Fruit fly (Drosophila melanogaster): ENCODE measurements around the gene mura.
A peak's percentile ranks its signal among the peaks of the same experiment; 100 is the strongest.

mura gene

DNA sequence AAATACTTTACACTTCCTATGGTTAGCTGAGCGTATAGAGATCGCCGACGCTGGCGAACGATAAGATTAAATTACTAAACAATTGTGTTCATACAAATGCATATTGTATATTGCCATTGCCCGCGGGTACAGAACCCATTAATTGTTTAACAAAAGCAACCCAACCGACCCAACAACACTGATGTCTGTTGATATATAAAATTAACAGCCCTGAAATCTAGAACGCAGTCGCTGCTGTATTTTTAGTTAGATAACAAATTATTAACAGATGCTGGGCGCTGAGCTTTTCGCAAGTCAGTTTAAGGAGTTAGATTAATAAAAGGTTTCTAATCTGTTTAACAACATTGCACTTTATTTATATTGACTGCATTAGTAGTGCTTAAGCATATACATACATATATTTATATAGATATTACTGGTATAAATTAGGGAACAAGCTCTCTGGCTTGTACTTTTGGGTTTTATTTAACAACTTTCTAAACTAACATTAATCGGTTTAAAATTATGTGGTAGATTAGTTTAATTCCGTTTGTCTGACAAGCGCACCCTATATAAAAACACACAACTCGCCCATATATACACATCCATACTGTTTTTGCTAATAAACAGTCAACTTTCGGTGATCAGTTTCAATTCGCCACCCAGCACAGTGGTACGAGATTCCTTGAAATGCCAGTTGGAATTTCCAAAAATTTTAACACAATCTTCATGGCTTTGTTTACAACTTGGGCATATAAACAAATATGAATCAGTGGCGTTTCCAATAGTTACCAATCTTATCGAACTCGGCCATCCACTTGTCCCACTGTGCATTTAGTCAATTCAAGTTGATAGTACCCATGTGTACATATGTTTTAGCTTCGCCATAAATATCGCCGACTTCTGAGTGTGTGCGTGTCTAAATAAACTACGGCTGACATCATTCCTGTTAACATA is 23.4 kb downstream of the mura start:
- TF ChIP-seq CG3726 (GFP tag; IDR thresholded peaks at IDR 0.05): peak; percentile 86
- TF ChIP-seq Doc3 (GFP tag; IDR thresholded peaks at IDR 0.05; ENCODE audit: partially characterized antibody): no peak
- peak; percentile 91 for TF ChIP-seq CG9932 (GFP tag; IDR thresholded peaks at IDR 0.05)
- TF ChIP-seq sens-2 (GFP tag; IDR thresholded peaks at IDR 0.05): peak; percentile 72
- TF ChIP-seq CG1603 (tag; optimal IDR thresholded peaks at IDR 0.05): no peak
- TF ChIP-seq Dp (GFP tag; optimal IDR thresholded peaks at IDR 0.05): no peak
- peak; percentile 93 for TF ChIP-seq CG1792 (GFP tag; optimal IDR thresholded peaks at IDR 0.05)
- TF ChIP-seq onecut (GFP tag; IDR thresholded peaks at IDR 0.05): peak; percentile 78
- peak; percentile 93 for TF ChIP-seq lmd (GFP tag; IDR thresholded peaks at IDR 0.05)
- TF ChIP-seq exex (tag; optimal IDR thresholded peaks at IDR 0.05): peak; percentile 86
- peak; percentile 98 for TF ChIP-seq Rfx (GFP tag; IDR thresholded peaks at IDR 0.05)
- peak; percentile 91 for TF ChIP-seq ERR (GFP tag; optimal IDR thresholded peaks at IDR 0.05)
- TF ChIP-seq CG8924 (tag; optimal IDR thresholded peaks at IDR 0.05): peak; percentile 77
- TF ChIP-seq E2f1 (GFP tag; IDR thresholded peaks at IDR 0.05): peak; percentile 92
- peak; percentile 69 for TF ChIP-seq Adf1 (GFP tag; IDR thresholded peaks at IDR 0.05)
- peak; percentile 90 for TF ChIP-seq CG6175 (GFP tag; IDR thresholded peaks at IDR 0.05)
- peak; percentile 90 for TF ChIP-seq CHES-1-like (GFP tag; optimal IDR thresholded peaks at IDR 0.05)
- TF ChIP-seq dpn (GFP tag; optimal IDR thresholded peaks at IDR 0.05): peak; percentile 84 to 92
- peak; percentile 83 for TF ChIP-seq esg (GFP tag; conservative IDR thresholded peaks at IDR 0.05)
- TF ChIP-seq Antp (GFP tag; optimal IDR thresholded peaks at IDR 0.05): peak; percentile 95
- TF ChIP-seq CG9797 (GFP tag; optimal IDR thresholded peaks at IDR 0.05): no peak
- TF ChIP-seq CG17186 (GFP tag; optimal IDR thresholded peaks at IDR 0.05): peak; percentile 20
- no peak for TF ChIP-seq Elba2 (GFP tag; optimal IDR thresholded peaks at IDR 0.05)
- TF ChIP-seq Meics (GFP tag; optimal IDR thresholded peaks at IDR 0.05): peak; percentile 95
- TF ChIP-seq CG17612 (GFP tag; IDR thresholded peaks at IDR 0.05): peak; percentile 77
- TF ChIP-seq chinmo (GFP tag; IDR thresholded peaks at IDR 0.05; ENCODE audit: partially characterized antibody): peak; percentile 83; the same call in 3 of the 4 replicates
- TF ChIP-seq CG14014 (GFP tag; IDR thresholded peaks at IDR 0.05): peak; percentile 90
- TF ChIP-seq CTCF (GFP tag; optimal IDR thresholded peaks at IDR 0.05): no peak
- peak; percentile 38 for TF ChIP-seq CG15696 (tag; optimal IDR thresholded peaks at IDR 0.05)
- peak; percentile 61 for TF ChIP-seq tup (GFP tag; optimal IDR thresholded peaks at IDR 0.05)
- TF ChIP-seq CG11247 (GFP tag; IDR thresholded peaks at IDR 0.05): peak; percentile 93
- peak; percentile 74; the same call in 1 of the 3 replicates for TF ChIP-seq sr (GFP tag; IDR thresholded peaks at IDR 0.05)
- peak; percentile 78 for TF ChIP-seq Xbp1 (GFP tag; optimal IDR thresholded peaks at IDR 0.05)
- TF ChIP-seq abd-A (tag; optimal IDR thresholded peaks at IDR 0.05): no peak
- no peak for TF ChIP-seq unc-4 (GFP tag; IDR thresholded peaks at IDR 0.05; ENCODE audit: partially characterized antibody)
- no peak for TF ChIP-seq gfzf (GFP tag; optimal IDR thresholded peaks at IDR 0.05)
- no peak for TF ChIP-seq kni (GFP tag; optimal IDR thresholded peaks at IDR 0.05)
- TF ChIP-seq CG31224 (GFP tag; IDR thresholded peaks at IDR 0.05): peak; percentile 90
- peak; percentile 78 for TF ChIP-seq Ets97D (GFP tag; optimal IDR thresholded peaks at IDR 0.05)
- peak; percentile 61 for TF ChIP-seq Neu2 (GFP tag; optimal IDR thresholded peaks at IDR 0.05; ENCODE audit: borderline replicate concordance)
- peak; percentile 66 for TF ChIP-seq Hey (tag; optimal IDR thresholded peaks at IDR 0.05)
- no peak; the same call in 1 of the 2 replicates for TF ChIP-seq bbx (GFP tag; IDR thresholded peaks at IDR 0.05; ENCODE audit: partially characterized antibody)
- TF ChIP-seq jing (GFP tag; optimal IDR thresholded peaks at IDR 0.05): no peak
- TF ChIP-seq Sin3A (optimal IDR thresholded peaks at IDR 0.05): no peak
- peak; percentile 82; the same call in 2 of the 3 replicates for TF ChIP-seq gce (GFP tag; IDR thresholded peaks at IDR 0.05)
- peak; percentile 86 for TF ChIP-seq sisA (GFP tag; IDR thresholded peaks at IDR 0.05)
- TF ChIP-seq wek (GFP tag; optimal IDR thresholded peaks at IDR 0.05): peak; percentile 65
- peak; percentile 91 for TF ChIP-seq CG34376 (GFP tag; optimal IDR thresholded peaks at IDR 0.05)
- TF ChIP-seq Sox100B (GFP tag; optimal IDR thresholded peaks at IDR 0.05): peak; percentile 69
